Fruit fly (Drosophila melanogaster) whole organism, embryonic: ENCODE measurements around the gene CG33298.

Experiments used
- Adf1 ChIP-seq: fragments of 200-800 bp; sonication (Bioruptor generic); IDR thresholded peaks from 2 replicates; pipeline ENCODE4 v1.3.6; 2022; ENCODE audit warnings: missing biosample characterization, missing genetic modification characterization
- Asciz ChIP-seq: fragments of 200-800 bp; sonication (Bioruptor generic); optimal IDR thresholded peaks from 2 replicates; lab custom pipeline; 2017; ENCODE audit warnings: missing biosample characterization, mild to moderate bottlenecking, missing genetic modification characterization, missing genetic modification reagents
- Bteb2 ChIP-seq: fragments of 200-800 bp; sonication (Bioruptor generic); optimal IDR thresholded peaks from 2 replicates; lab custom pipeline; 2016; ENCODE audit warnings: missing biosample characterization, missing genetic modification characterization
- CG12071 ChIP-seq: fragments of 200-800 bp; sonication (Bioruptor generic); optimal IDR thresholded peaks from 3 replicates; lab custom pipeline; 2018; ENCODE audit warnings: missing biosample characterization, mild to moderate bottlenecking, missing genetic modification characterization
- CG12219 ChIP-seq: fragments of 200-800 bp; sonication (Bioruptor generic); optimal IDR thresholded peaks from 3 replicates; lab custom pipeline; 2018; ENCODE audit warnings: missing biosample characterization, mild to moderate bottlenecking, missing genetic modification characterization
- CG14860 ChIP-seq: fragments of 200-800 bp; sonication (Bioruptor generic); IDR thresholded peaks from 3 replicates; pipeline ENCODE4 v1.3.6; 2022; ENCODE audit warnings: missing biosample characterization, missing genetic modification characterization; ENCODE audit not compliant: partially characterized antibody
- CG14965 ChIP-seq: fragments of 200-800 bp; sonication (Bioruptor generic); optimal IDR thresholded peaks from 2 replicates; lab custom pipeline; 2016; ENCODE audit warnings: missing biosample characterization, missing genetic modification characterization, borderline replicate concordance
- CG15011 ChIP-seq: fragments of 200-800 bp; sonication (Bioruptor generic); optimal IDR thresholded peaks from 3 replicates; lab custom pipeline; 2018; ENCODE audit warnings: missing biosample characterization, mild to moderate bottlenecking, missing genetic modification characterization
- CG1602 ChIP-seq: fragments of 200-800 bp; sonication (Bioruptor generic); optimal IDR thresholded peaks from 3 replicates; lab custom pipeline; 2016; ENCODE audit warnings: missing biosample characterization, missing genetic modification characterization
- CG1647 ChIP-seq: fragments of 200-800 bp; sonication (Bioruptor generic); optimal IDR thresholded peaks from 3 replicates; lab custom pipeline; 2016; ENCODE audit warnings: missing biosample characterization, missing genetic modification characterization
- CG17829 ChIP-seq: fragments of 200-800 bp; optimal IDR thresholded peaks from 2 replicates; lab custom pipeline; 2019; ENCODE audit warnings: missing biosample characterization, mild to moderate bottlenecking, missing genetic modification characterization, moderate library complexity
- CG2120 ChIP-seq: fragments of 200-800 bp; sonication (Bioruptor generic); optimal IDR thresholded peaks from 3 replicates; lab custom pipeline; 2016; ENCODE audit warnings: missing biosample characterization, missing genetic modification characterization
- CG2875 ChIP-seq: fragments of 200-800 bp; sonication (Bioruptor generic); optimal IDR thresholded peaks from 2 replicates; lab custom pipeline; 2017; ENCODE audit warnings: missing biosample characterization, mild to moderate bottlenecking, missing genetic modification characterization, missing genetic modification reagents
- CG30020 ChIP-seq: fragments of 200-800 bp; optimal IDR thresholded peaks from 2 replicates; lab custom pipeline; 2019; ENCODE audit warnings: missing biosample characterization, mild to moderate bottlenecking, missing genetic modification characterization, moderate library complexity
- CG3281 ChIP-seq: fragments of 200-800 bp; sonication (Bioruptor generic); optimal IDR thresholded peaks from 3 replicates; lab custom pipeline; 2017; ENCODE audit warnings: missing biosample characterization, mild to moderate bottlenecking, missing genetic modification characterization
- CG3407 ChIP-seq: fragments of 200-800 bp; sonication (Bioruptor generic); optimal IDR thresholded peaks from 2 replicates; lab custom pipeline; 2018; ENCODE audit warnings: missing biosample characterization, mild to moderate bottlenecking, missing genetic modification characterization
- CG3847 ChIP-seq: fragments of 200-800 bp; sonication (Bioruptor generic); IDR thresholded peaks from 2 replicates; pipeline ENCODE4 v1.3.6; 2022; ENCODE audit warnings: missing biosample characterization, missing genetic modification characterization
- CG4360 ChIP-seq: fragments of 200-800 bp; sonication (Bioruptor generic); IDR thresholded peaks from 2 replicates; pipeline ENCODE4 v1.3.6; 2022; ENCODE audit warnings: missing biosample characterization, missing genetic modification characterization
- CG4707 ChIP-seq: fragments of 200-800 bp; sonication (Bioruptor generic); optimal IDR thresholded peaks from 2 replicates; lab custom pipeline; 2018; ENCODE audit warnings: missing biosample characterization, mild to moderate bottlenecking, missing genetic modification characterization, moderate library complexity
- CG6654 ChIP-seq: fragments of 200-800 bp; sonication (Bioruptor generic); optimal IDR thresholded peaks from 2 replicates; lab custom pipeline; 2017; ENCODE audit warnings: missing biosample characterization, mild to moderate bottlenecking, missing genetic modification characterization
- CG6765 ChIP-seq: fragments of 200-800 bp; sonication (Bioruptor generic); optimal IDR thresholded peaks from 3 replicates; lab custom pipeline; 2017; ENCODE audit warnings: missing biosample characterization, mild to moderate bottlenecking, missing genetic modification characterization
- CG6854 ChIP-seq: fragments of 200-800 bp; sonication (Bioruptor generic); optimal IDR thresholded peaks from 3 replicates; lab custom pipeline; 2017; ENCODE audit warnings: missing biosample characterization, mild to moderate bottlenecking, missing genetic modification characterization
- CG8089 ChIP-seq: fragments of 200-800 bp; sonication (Bioruptor generic); optimal IDR thresholded peaks from 3 replicates; lab custom pipeline; 2016; ENCODE audit warnings: missing biosample characterization, missing genetic modification characterization
- CG8388 ChIP-seq: fragments of 200-800 bp; sonication (Bioruptor generic); optimal IDR thresholded peaks from 2 replicates; lab custom pipeline; 2019; ENCODE audit warnings: missing biosample characterization, mild to moderate bottlenecking, missing genetic modification characterization, moderate library complexity
- CHES-1-like ChIP-seq: fragments of 200-800 bp; sonication (Bioruptor generic); optimal IDR thresholded peaks from 2 replicates; lab custom pipeline; 2016; ENCODE audit warnings: missing biosample characterization, missing genetic modification characterization
- CTCF ChIP-seq: fragments of 200-800 bp; sonication (Bioruptor generic); optimal IDR thresholded peaks from 2 replicates; lab custom pipeline; 2017; ENCODE audit warnings: missing biosample characterization, mild to moderate bottlenecking, missing genetic modification characterization, moderate library complexity
- Camta ChIP-seq: fragments of 200-800 bp; sonication (Bioruptor generic); optimal IDR thresholded peaks from 2 replicates; lab custom pipeline; 2016; ENCODE audit warnings: missing biosample characterization, missing genetic modification characterization
- Dfd ChIP-seq, 2 experiments: fragments of >200 bp; optimal IDR thresholded peaks; 2 replicates each; lab custom pipeline; 2017; ENCODE audit warnings: missing biosample characterization in 2 of 2, missing genetic modification characterization in 2 of 2
- Doc3 ChIP-seq: fragments of 200-800 bp; sonication (Bioruptor generic); IDR thresholded peaks from 3 replicates; pipeline ENCODE4 v1.3.6; 2022; ENCODE audit warnings: missing biosample characterization, missing genetic modification characterization; ENCODE audit not compliant: partially characterized antibody
- E2f1 ChIP-seq: fragments of 200-800 bp; sonication (Bioruptor generic); IDR thresholded peaks from 2 replicates; pipeline ENCODE4 v1.3.6; 2022; ENCODE audit warnings: missing biosample characterization, missing genetic modification characterization
- Fer2 ChIP-seq: fragments of 200-800 bp; sonication (Bioruptor generic); optimal IDR thresholded peaks from 2 replicates; lab custom pipeline; 2018; ENCODE audit warnings: missing biosample characterization, mild to moderate bottlenecking, missing genetic modification characterization, moderate library complexity
- H2.0 ChIP-seq: fragments of 200-800 bp; sonication (Bioruptor generic); IDR thresholded peaks from 2 replicates; pipeline ENCODE4 v1.3.6; 2022; ENCODE audit warnings: missing biosample characterization, missing genetic modification characterization
- Nf-YC ChIP-seq: fragments of 200-800 bp; optimal IDR thresholded peaks from 3 replicates; lab custom pipeline; 2019; ENCODE audit warnings: missing biosample characterization, mild to moderate bottlenecking, missing genetic modification characterization, moderate library complexity
- Rx ChIP-seq: fragments of 200-800 bp; sonication (Bioruptor generic); IDR thresholded peaks from 2 replicates; pipeline ENCODE4 v1.3.6; 2022; ENCODE audit warnings: missing biosample characterization, missing genetic modification characterization
- Sox102F ChIP-seq: fragments of 200-800 bp; sonication (Bioruptor generic); optimal IDR thresholded peaks from 2 replicates; lab custom pipeline; 2018; ENCODE audit warnings: missing biosample characterization, mild to moderate bottlenecking, missing genetic modification characterization, moderate library complexity
- Vsx1 ChIP-seq: fragments of 200-800 bp; sonication (Bioruptor generic); optimal IDR thresholded peaks from 2 replicates; lab custom pipeline; 2017; ENCODE audit warnings: missing biosample characterization, mild to moderate bottlenecking, missing genetic modification characterization, missing genetic modification reagents
- caup ChIP-seq: fragments of 200-800 bp; sonication (Bioruptor generic); optimal IDR thresholded peaks from 3 replicates; lab custom pipeline; 2017; ENCODE audit warnings: missing biosample characterization, mild to moderate bottlenecking, missing genetic modification characterization, moderate library complexity; ENCODE audit not compliant: severe bottlenecking
- ci ChIP-seq: fragments of 200-800 bp; sonication (Bioruptor generic); IDR thresholded peaks from 3 replicates; pipeline ENCODE4 v1.3.6; 2022; ENCODE audit warnings: missing biosample characterization, missing genetic modification characterization
- gem ChIP-seq: fragments of 200-800 bp; sonication (Bioruptor generic); optimal IDR thresholded peaks from 2 replicates; lab custom pipeline; 2019; ENCODE audit warnings: missing biosample characterization, mild to moderate bottlenecking, missing genetic modification characterization, moderate library complexity
- grau ChIP-seq: fragments of 200-800 bp; optimal IDR thresholded peaks from 3 replicates; lab custom pipeline; 2019; ENCODE audit warnings: missing biosample characterization, mild to moderate bottlenecking, missing genetic modification characterization, moderate library complexity
- h ChIP-seq: fragments of >200 bp; optimal IDR thresholded peaks from 2 replicates; lab custom pipeline; 2017
- hkb ChIP-seq, 2 experiments: fragments of 200-800 bp in 1 of 2; fragments of >200 bp in 1 of 2; sonication (Bioruptor generic) in 1 of 2; IDR thresholded peaks in 1 of 2; optimal IDR thresholded peaks in 1 of 2; 2 replicates each; pipeline versions ENCODE4 v1.3.6 to Lab custom; 2017 to 2022; ENCODE audit warnings: missing biosample characterization in 1 of 2, missing genetic modification characterization in 1 of 2
- jumu ChIP-seq: fragments of 200-800 bp; sonication (Bioruptor generic); optimal IDR thresholded peaks from 3 replicates; lab custom pipeline; 2016; ENCODE audit warnings: missing biosample characterization, missing genetic modification characterization
- lab ChIP-seq: fragments of 200-800 bp; sonication (Bioruptor generic); optimal IDR thresholded peaks from 3 replicates; lab custom pipeline; 2017; ENCODE audit warnings: missing biosample characterization, missing genetic modification characterization, mild to moderate bottlenecking, moderate library complexity, missing genetic modification reagents
- lola ChIP-seq, 3 experiments: fragments of >200 bp in 2 of 3; fragments of 200-800 bp in 1 of 3; sonication (Bioruptor generic) in 1 of 3; optimal IDR thresholded peaks; 2 replicates each; lab custom pipeline; 2017 to 2019; ENCODE audit warnings: missing biosample characterization in 3 of 3, missing genetic modification characterization in 3 of 3, mild to moderate bottlenecking in 1 of 3, moderate library complexity in 1 of 3
- nmo ChIP-seq: fragments of 200-800 bp; sonication (Bioruptor generic); optimal IDR thresholded peaks from 2 replicates; lab custom pipeline; 2018; ENCODE audit warnings: missing biosample characterization, mild to moderate bottlenecking, missing genetic modification characterization, moderate library complexity
- phol ChIP-seq: fragments of 200-800 bp; sonication (Bioruptor generic); optimal IDR thresholded peaks from 3 replicates; lab custom pipeline; 2018; ENCODE audit warnings: missing biosample characterization, mild to moderate bottlenecking, missing genetic modification characterization, moderate library complexity
- ro ChIP-seq: fragments of 200-800 bp; sonication (Bioruptor generic); IDR thresholded peaks from 2 replicates; pipeline ENCODE4 v1.3.6; 2022; ENCODE audit warnings: missing biosample characterization, missing genetic modification characterization
- tx ChIP-seq: fragments of 200-800 bp; sonication (Bioruptor generic); optimal IDR thresholded peaks from 2 replicates; lab custom pipeline; 2016; ENCODE audit warnings: missing biosample characterization, missing genetic modification characterization

Gene CG33298

DNA sequence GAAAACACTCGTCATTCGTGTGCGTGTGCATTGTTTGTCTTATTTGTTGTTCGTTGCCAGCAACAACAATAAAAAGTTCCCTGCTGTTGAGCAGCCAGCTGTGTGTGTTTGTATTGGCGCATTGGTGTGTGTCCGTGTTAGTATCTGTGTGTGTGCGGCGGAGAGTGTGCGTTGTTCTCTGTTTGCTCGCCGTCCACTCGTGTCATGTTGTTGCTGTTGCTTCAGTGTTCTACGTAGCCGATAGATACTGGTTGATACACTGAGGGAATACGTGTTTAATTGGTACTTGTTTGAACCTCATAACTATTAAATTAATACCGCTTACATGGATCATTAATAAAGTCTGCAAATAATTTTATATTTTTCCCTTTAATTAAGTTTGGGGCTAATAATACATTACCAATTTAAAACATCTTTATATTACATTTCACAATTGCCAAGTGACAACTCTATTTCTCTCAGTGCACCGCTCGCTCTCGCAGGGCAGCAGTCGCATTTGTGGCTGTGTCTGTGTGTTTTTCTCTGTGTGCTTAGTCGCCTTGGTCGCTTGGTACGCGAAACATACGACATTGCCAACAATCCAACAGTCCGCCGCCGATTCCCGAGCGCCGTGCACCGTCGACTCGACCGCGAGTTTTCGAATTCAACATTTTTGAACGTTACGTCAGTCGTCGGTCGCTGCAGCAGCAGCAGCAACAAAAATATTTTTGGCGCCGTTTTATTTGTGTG is 73.2 kb downstream of the CG33298 start, which contains the start of gene brwl (continued):
- TF ChIP-seq phol (tag; lab: Kevin White, UChicago), result peak; percentile 99
- TF ChIP-seq CG1602 (GFP tag; lab: Kevin White, UChicago), result peak; percentile 99
- TF ChIP-seq CG14860, result no peak
- TF ChIP-seq Dfd (GFP tag; optimal IDR thresholded peaks at IDR 0.05; lab: Kevin White, UChicago), result peak in 1 of 2 experiments; percentile 80
- peak; percentile 97 for TF ChIP-seq CG3407 (GFP tag; lab: Kevin White, UChicago)
- peak in 1 of 3 experiments; percentile 99 for TF ChIP-seq lola (GFP tag; optimal IDR thresholded peaks at IDR 0.05; lab: Kevin White, UChicago)
- peak; percentile 100 for TF ChIP-seq gem
- TF ChIP-seq Rx (GFP tag; lab: Robert Waterston, UW), result peak; percentile 97
- TF ChIP-seq CG2875 (GFP tag; lab: Kevin White, UChicago), result peak; percentile 99
- peak; percentile 98 for TF ChIP-seq E2f1 (GFP tag; lab: Robert Waterston, UW)
- peak; percentile 98 for TF ChIP-seq Asciz (GFP tag; lab: Kevin White, UChicago)
- TF ChIP-seq Adf1 (GFP tag; lab: Robert Waterston, UW), result peak; percentile 89
- peak; percentile 84 for TF ChIP-seq CG14965 (GFP tag; lab: Kevin White, UChicago)
- peak; percentile 97 for TF ChIP-seq H2.0 (GFP tag; lab: Robert Waterston, UW)
- TF ChIP-seq CG6765, result peak; percentile 98
- TF ChIP-seq CG30020, result peak; percentile 88
- TF ChIP-seq CG12219 (GFP tag; lab: Kevin White, UChicago), result peak; percentile 98
- TF ChIP-seq CG6654, result peak; percentile 91
- peak; percentile 90 for TF ChIP-seq CG4707
- TF ChIP-seq CG15011 (GFP tag; lab: Kevin White, UChicago), result peak; percentile 98
- TF ChIP-seq CG12071, result peak; percentile 97
- no peak for TF ChIP-seq Doc3
- peak; percentile 99 for TF ChIP-seq lab
- TF ChIP-seq nmo (GFP tag; lab: Kevin White, UChicago), result peak; percentile 99
- TF ChIP-seq caup (GFP tag; lab: Kevin White, UChicago), result peak; percentile 98
- peak; percentile 98 for TF ChIP-seq CG3847 (GFP tag; lab: Robert Waterston, UW)
- peak; percentile 99 for TF ChIP-seq Sox102F
- TF ChIP-seq h, result no peak
- TF ChIP-seq CG1647 (GFP tag; lab: Kevin White, UChicago), result peak; percentile 97
- peak; percentile 96 for TF ChIP-seq CG8089 (GFP tag; lab: Kevin White, UChicago)
- TF ChIP-seq jumu (GFP tag; lab: Kevin White, UChicago), result peak; percentile 98
- TF ChIP-seq Camta, result peak; percentile 99
- peak; percentile 94 for TF ChIP-seq Fer2 (tag; lab: Kevin White, UChicago)
- peak; percentile 97 for TF ChIP-seq CHES-1-like (GFP tag; lab: Kevin White, UChicago)
- peak; percentile 92 for TF ChIP-seq CG4360 (GFP tag; lab: Robert Waterston, UW)
- peak; percentile 98 for TF ChIP-seq Vsx1 (GFP tag; lab: Kevin White, UChicago)
- peak; percentile 75 for TF ChIP-seq CTCF (GFP tag; lab: Kevin White, UChicago)
- peak; percentile 99 for TF ChIP-seq CG17829
- peak; percentile 97 for TF ChIP-seq tx
- peak; percentile 99 for TF ChIP-seq CG8388 (GFP tag; lab: Kevin White, UChicago)
- TF ChIP-seq ro, result peak; percentile 94
- TF ChIP-seq CG6854 (GFP tag; lab: Kevin White, UChicago), result peak; percentile 99
- TF ChIP-seq Bteb2 (GFP tag; lab: Kevin White, UChicago), result peak; percentile 98
- peak; percentile 93 for TF ChIP-seq Nf-YC (tag; lab: Kevin White, UChicago)
- TF ChIP-seq CG2120 (GFP tag; lab: Kevin White, UChicago), result peak; percentile 99
- TF ChIP-seq grau (tag; lab: Kevin White, UChicago), result peak; percentile 98
- no peak for TF ChIP-seq hkb (optimal IDR thresholded peaks at IDR 0.05; lab: Kevin White, UChicago)
- TF ChIP-seq hkb (GFP tag; IDR thresholded peaks at IDR 0.05; lab: Robert Waterston, UW), result peak; percentile 99
- peak; percentile 98 for TF ChIP-seq ci (GFP tag; lab: Robert Waterston, UW)
- TF ChIP-seq CG3281 (GFP tag; lab: Kevin White, UChicago), result peak; percentile 99
